Worm (Caenorhabditis elegans) whole organism, young adult: Measurements from ENCODE around the gene cec-3.

ENCODE experiments used
- B0019.2 ChIP-seq: fragments of 200-800 bp; sonication (Bioruptor generic); conservative IDR thresholded peaks from 2 replicates; pipeline ENCODE4 v1.3.6; 2022; ENCODE audit warnings: missing genetic modification reagents, missing genetic modification characterization, missing compliant biosample characterization
- F55B11.4 ChIP-seq: sonication (generic microtip); optimal IDR thresholded peaks from 2 replicates; lab custom pipeline; 2016; ENCODE audit warnings: missing compliant biosample characterization, missing genetic modification characterization, borderline replicate concordance; ENCODE audit not compliant: insufficient read depth
- F57A8.1 ChIP-seq: fragments of 200-800 bp; sonication (Bioruptor generic); optimal IDR thresholded peaks from 2 replicates; lab custom pipeline; 2018; ENCODE audit warnings: mild to moderate bottlenecking, missing genetic modification characterization, moderate library complexity, missing compliant biosample characterization
- Y95B8A.8 ChIP-seq: fragments of 200-800 bp; sonication (Bioruptor generic); IDR thresholded peaks from 2 replicates; pipeline ENCODE4 v1.3.6; 2022; ENCODE audit warnings: missing genetic modification reagents, missing genetic modification characterization, missing compliant biosample characterization
- rec-8 ChIP-seq, 2 experiments: sonication (generic microtip); optimal IDR thresholded peaks; 2 replicates each; lab custom pipeline; 2016; ENCODE audit warnings: mild to moderate bottlenecking in 2 of 2, missing genetic modification characterization in 2 of 2, missing genetic modification reagents in 2 of 2, missing genotype in 2 of 2, missing biosample characterization in 1 of 2, missing compliant biosample characterization in 1 of 2, moderate library complexity in 1 of 2

ce11 chrII:7845571-7846236 is 11.7 kb downstream of the cec-3 start, which contains the start of gene T09A5.4:
- TF ChIP-seq Y95B8A.8 (GFP tag; lab: Robert Waterston, UW) (no peak), F55B11.4 (no peak), B0019.2 (GFP tag; lab: Robert Waterston, UW) (no peak), F57A8.1 (GFP tag; lab: Kevin White, UChicago) (no peak), rec-8 (tag; optimal IDR thresholded peaks at IDR 0.05; lab: Kevin White, UChicago) (no peak)
